Worm (Caenorhabditis elegans) whole organism, midembryonic: ENCODE results near the gene nta-1.
"Not testable (repeated sequence)": the region's sequence is repeated elsewhere in the genome, so short reads cannot be mapped to it uniquely, and the experiment has no call there.

Source experiments
- T22C8.4 ChIP-seq: fragments of 200-800 bp; sonication (Bioruptor generic); IDR thresholded peaks from 2 replicates; pipeline ENCODE4 v1.3.6; 2022; ENCODE audit warnings: missing genetic modification characterization, missing compliant biosample characterization
- cog-1 ChIP-seq: sonication (generic microtip); optimal IDR thresholded peaks from 2 replicates; lab custom pipeline; 2016; ENCODE audit warnings: missing genetic modification characterization, missing compliant biosample characterization
- flt-1 ChIP-seq: fragments of 200-800 bp; sonication (Bioruptor generic); IDR thresholded peaks from 2 replicates; pipeline ENCODE4 v1.3.6; 2022; ENCODE audit warnings: missing genetic modification characterization, missing compliant biosample characterization
- klf-2 ChIP-seq: fragments of 200-800 bp; sonication (Bioruptor generic); conservative IDR thresholded peaks from 2 replicates; pipeline ENCODE4 v1.3.6; 2022; ENCODE audit warnings: missing genetic modification reagents, missing genetic modification characterization, missing compliant biosample characterization
- med-1 ChIP-seq: sonication (generic microtip); optimal IDR thresholded peaks from 2 replicates; lab custom pipeline; 2017; ENCODE audit warnings: missing genetic modification characterization, mild to moderate bottlenecking, missing compliant biosample characterization, antibody characterized with exemption, missing genetic modification reagents; ENCODE audit not compliant: insufficient read depth
- ref-1 ChIP-seq: fragments of 200-800 bp; sonication (Bioruptor generic); conservative IDR thresholded peaks from 2 replicates; pipeline ENCODE4 v1.3.6; 2022; ENCODE audit warnings: missing genetic modification reagents, missing genetic modification characterization, missing compliant biosample characterization
- tab-1 ChIP-seq: fragments of 200-800 bp; sonication (Bioruptor generic); IDR thresholded peaks from 2 replicates; pipeline ENCODE4 v1.3.6; 2022; ENCODE audit warnings: missing genetic modification characterization, missing compliant biosample characterization
- ztf-23 ChIP-seq: fragments of 200-800 bp; sonication (Bioruptor generic); IDR thresholded peaks from 2 replicates; pipeline ENCODE4 v1.3.6; 2022; ENCODE audit warnings: missing genetic modification reagents, missing genetic modification characterization, missing compliant biosample characterization
- ztf-29 ChIP-seq: fragments of 200-800 bp; sonication (Bioruptor generic); IDR thresholded peaks from 2 replicates; pipeline ENCODE4 v1.3.6; 2022; ENCODE audit warnings: missing genetic modification reagents, missing genetic modification characterization, missing compliant biosample characterization

ce11 chrII:3761599-3761998, 18.0 kb upstream of the nta-1 start, which contains the start of gene T24E12.6:
- TF ChIP-seq ztf-23 (GFP tag; lab: Robert Waterston, UW); ztf-29 (GFP tag; lab: Robert Waterston, UW); klf-2; flt-1 (GFP tag; lab: Robert Waterston, UW); ref-1 (GFP tag; lab: Robert Waterston, UW); T22C8.4; med-1; cog-1 (tag; lab: Kevin White, UChicago); tab-1: not testable (repeated sequence)
